Worm (Caenorhabditis elegans): Measurements from ENCODE around the gene F38B7.11.

DNA sequence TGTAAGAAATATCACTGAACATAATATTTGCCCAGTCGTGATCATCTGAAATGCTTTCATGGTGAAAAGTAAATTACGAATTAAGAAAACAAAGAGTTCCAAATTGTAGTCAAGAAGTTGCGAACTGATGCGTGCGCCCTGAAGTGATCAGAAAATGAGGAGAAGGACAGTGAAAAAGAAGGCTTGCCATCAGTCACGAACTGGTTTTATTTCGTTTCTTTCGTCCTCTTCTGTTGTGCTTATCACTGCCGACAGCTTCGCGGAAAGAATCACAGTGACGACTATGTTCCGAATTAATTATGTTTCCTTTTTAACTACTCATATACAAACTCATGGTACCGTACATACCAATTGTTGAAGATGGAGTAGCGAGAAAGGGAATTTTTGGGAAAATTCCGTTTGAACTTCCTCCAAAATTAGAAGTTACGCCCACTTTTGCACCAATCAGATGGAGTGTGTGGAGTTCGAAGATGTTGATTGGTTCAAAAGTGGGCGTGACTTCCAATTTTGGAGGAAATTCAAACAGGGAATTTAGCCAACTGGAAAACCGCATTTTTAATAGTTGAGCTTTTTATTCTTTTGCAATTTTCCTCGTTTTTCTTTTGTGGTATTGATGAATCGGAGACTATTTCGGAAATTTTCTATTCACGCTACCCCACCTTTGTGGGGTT lies 43.7 kb upstream of the F38B7.11 start, which contains the start of gene C55A6.12:
- no peak for TF ChIP-seq nhr-28 (tag; optimal IDR thresholded peaks at IDR 0.05)
- no peak for TF ChIP-seq lin-13 (tag; optimal IDR thresholded peaks at IDR 0.05)
- no peak for TF ChIP-seq unc-120 (tag; optimal IDR thresholded peaks at IDR 0.05; ENCODE audit: poor library complexity, severe bottlenecking)
- no peak for TF ChIP-seq unc-62 (GFP tag; optimal IDR thresholded peaks at IDR 0.05)
- no peak for TF ChIP-seq mab-5 (tag; optimal IDR thresholded peaks at IDR 0.05)

Measured in whole organism, mixed stage, embryonic.